Worm (Caenorhabditis elegans) whole organism, L1 larva: ENCODE data around the gene C35D6.3.

Experiments used
- ceh-8 ChIP-seq: fragments of 200-800 bp; sonication (Bioruptor generic); optimal IDR thresholded peaks from 2 replicates; lab custom pipeline; 2018; ENCODE audit warnings: mild to moderate bottlenecking, missing genetic modification characterization, moderate library complexity, missing compliant biosample characterization
- fkh-8 ChIP-seq: sonication (generic microtip); optimal IDR thresholded peaks from 2 replicates; lab custom pipeline; 2016; ENCODE audit warnings: mild to moderate bottlenecking, missing genetic modification characterization, missing compliant biosample characterization
- fos-1 ChIP-seq: fragments of 150-350 bp; optimal IDR thresholded peaks from 2 replicates; lab custom pipeline; 2014; ENCODE audit warnings: missing biosample characterization, missing genetic modification characterization
- nhr-77 ChIP-seq: fragments of 150-350 bp; optimal IDR thresholded peaks from 2 replicates; lab custom pipeline; 2014; ENCODE audit warnings: missing biosample characterization, missing genetic modification characterization
- snpc-4 ChIP-seq: fragments of 150-350 bp; optimal IDR thresholded peaks from 2 replicates; lab custom pipeline; 2014; ENCODE audit warnings: missing biosample characterization, missing genetic modification characterization

DNA sequence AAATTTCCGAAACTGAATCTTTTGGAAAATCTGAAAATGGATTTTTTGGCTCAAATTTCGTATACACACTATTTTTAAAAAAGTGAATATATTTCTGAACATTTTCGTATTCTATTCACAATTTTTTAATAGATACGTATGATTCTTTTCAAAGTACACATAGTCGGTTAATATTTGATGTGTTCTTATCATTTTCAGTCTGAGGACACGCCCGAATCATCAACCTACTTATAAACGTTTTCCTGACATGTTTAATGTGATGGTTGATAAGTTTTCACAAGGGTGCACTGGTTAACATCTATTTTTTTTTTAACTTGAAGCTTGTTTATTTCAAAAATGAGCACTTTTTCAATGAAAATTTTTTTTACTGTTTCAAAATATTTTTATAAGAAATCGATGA, 18.0 kb downstream of the C35D6.3 start:
- TF ChIP-seq fkh-8 (tag; lab: Kevin White, UChicago) (no peak), ceh-8 (GFP tag; lab: Kevin White, UChicago) (no peak), fos-1 (tag; lab: Kevin White, UChicago) (no peak), snpc-4 (tag; lab: Kevin White, UChicago) (no peak), nhr-77 (tag; lab: Kevin White, UChicago) (no peak)
